Worm (Caenorhabditis elegans): ENCODE results near the gene F19G12.3.

F19G12.3 gene

ce11 chrX:1456350-1457080 lies 31.9 kb downstream of the F19G12.3 start (continued):
- no peak for TF ChIP-seq lin-39 (tag; optimal IDR thresholded peaks at IDR 0.05)
- TF ChIP-seq nhr-10 (tag; optimal IDR thresholded peaks at IDR 0.05), result no peak

- TF ChIP-seq mdl-1 (tag; optimal IDR thresholded peaks at IDR 0.05), result peak in 1 of 2 experiments; percentile 5
- peak; percentile 20 for TF ChIP-seq nhr-25 (tag; optimal IDR thresholded peaks at IDR 0.05)
- no peak for TF ChIP-seq ztf-11 (tag; optimal IDR thresholded peaks at IDR 0.05)
- peak; percentile 63 for TF ChIP-seq blmp-1 (tag; optimal IDR thresholded peaks at IDR 0.05; ENCODE audit: insufficient read depth)
- TF ChIP-seq sma-3 (GFP tag; optimal IDR thresholded peaks at IDR 0.05), result peak; percentile 24
- no peak for TF ChIP-seq snpc-4 (tag; optimal IDR thresholded peaks at IDR 0.05)
- peak; percentile 69 for TF ChIP-seq sma-9 (GFP tag; optimal IDR thresholded peaks at IDR 0.05)
- TF ChIP-seq sma-9 (tag; optimal IDR thresholded peaks at IDR 0.05), result no peak
Observed at ce11 chrX:1458793-1459192, 34.2 kb downstream of the F19G12.3 start, which contains the start of gene D1005.2. D1005.2 (plus strand) TSS chrX:1459022.

ce11 chrX:1459756-1460155 lies 35.1 kb downstream of the F19G12.3 start:
- TF ChIP-seq nhr-129 (tag; optimal IDR thresholded peaks at IDR 0.05) (no peak), aly-2 (tag; optimal IDR thresholded peaks at IDR 0.05) (no peak)

ce11 chrX:1464699-1465098 lies 40.1 kb downstream of the F19G12.3 start, which contains the start of gene D1005.6:
D1005.6 (minus strand) TSS chrX:1464799.
- TF ChIP-seq ceh-82 (tag; optimal IDR thresholded peaks at IDR 0.05), result no peak
- no peak for TF ChIP-seq sem-4 (tag; optimal IDR thresholded peaks at IDR 0.05)
- TF ChIP-seq nhr-11 (tag; optimal IDR thresholded peaks at IDR 0.05), result no peak
- TF ChIP-seq ama-1 (optimal IDR thresholded peaks at IDR 0.05), result no peak
- TF ChIP-seq lin-39 (tag; optimal IDR thresholded peaks at IDR 0.05), result no peak
- no peak for TF ChIP-seq lin-11 (tag; optimal IDR thresholded peaks at IDR 0.05)
- TF ChIP-seq unc-39 (tag; optimal IDR thresholded peaks at IDR 0.05), result no peak
- TF ChIP-seq mbf-1 (tag; optimal IDR thresholded peaks at IDR 0.05), result no peak
- TF ChIP-seq sma-3 (GFP tag; optimal IDR thresholded peaks at IDR 0.05), result no peak
- TF ChIP-seq aly-2 (tag; optimal IDR thresholded peaks at IDR 0.05), result no peak
- no peak for TF ChIP-seq snpc-4 (tag; optimal IDR thresholded peaks at IDR 0.05)
- TF ChIP-seq C34F6.9 (tag; optimal IDR thresholded peaks at IDR 0.05), result no peak
- TF ChIP-seq lin-13 (GFP tag; optimal IDR thresholded peaks at IDR 0.05), result no peak

ce11 chrX:1468057-1468456 lies 43.4 kb downstream of the F19G12.3 start:
- TF ChIP-seq alr-1 (tag; optimal IDR thresholded peaks at IDR 0.05) (no peak), mdl-1 (tag; optimal IDR thresholded peaks at IDR 0.05) (no peak), F13H6.1 (tag; optimal IDR thresholded peaks at IDR 0.05) (no peak), nhr-77 (tag; optimal IDR thresholded peaks at IDR 0.05) (no peak), nhr-129 (tag; optimal IDR thresholded peaks at IDR 0.05) (no peak)

- TF ChIP-seq nhr-21 (tag; optimal IDR thresholded peaks at IDR 0.05) (no peak), egl-27 (tag; optimal IDR thresholded peaks at IDR 0.05) (no peak), ztf-1 (GFP tag; conservative IDR thresholded peaks at IDR 0.05) (no peak), aly-2 (tag; optimal IDR thresholded peaks at IDR 0.05) (no peak)
Observed at ce11 chrX:1471232-1471631, 46.6 kb downstream of the F19G12.3 start.

- TF ChIP-seq dmd-4 (tag; optimal IDR thresholded peaks at IDR 0.05), result no peak
- TF ChIP-seq crh-2 (tag; optimal IDR thresholded peaks at IDR 0.05), result no peak
- no peak for TF ChIP-seq nhr-10 (tag; optimal IDR thresholded peaks at IDR 0.05)
- TF ChIP-seq ama-1 (optimal IDR thresholded peaks at IDR 0.05), result no peak
- TF ChIP-seq ztf-11 (tag; optimal IDR thresholded peaks at IDR 0.05), result no peak
- no peak for TF ChIP-seq skn-1 (tag; optimal IDR thresholded peaks at IDR 0.05)
- no peak for TF ChIP-seq peb-1 (tag; optimal IDR thresholded peaks at IDR 0.05)
- TF ChIP-seq nhr-12 (tag; optimal IDR thresholded peaks at IDR 0.05), result no peak
- no peak for TF ChIP-seq snpc-4 (tag; optimal IDR thresholded peaks at IDR 0.05)
Observed at ce11 chrX:1472880-1473279, 48.3 kb downstream of the F19G12.3 start, which contains the start of gene D1005.5. D1005.5 (minus strand) TSS chrX:1472980.

All from whole organism, L2 larva.